Fruit fly (Drosophila melanogaster): ENCODE measurements around the gene nur.
A peak's percentile ranks its signal among the peaks of the same experiment; 100 is the strongest.

Gene nur

dm6 chr2L:13770884-13771283 is 34.9 kb downstream of the nur start (continued):
- peak; percentile 39; the same call in 1 of the 2 replicates for TF ChIP-seq tna (GFP tag; IDR thresholded peaks at IDR 0.05; ENCODE audit: partially characterized antibody)
- peak; percentile 51 for TF ChIP-seq sens (GFP tag)
- TF ChIP-seq Usf (GFP tag; optimal IDR thresholded peaks at IDR 0.05) = no peak
- no peak for TF ChIP-seq h (optimal IDR thresholded peaks at IDR 0.05)
- TF ChIP-seq Scr (GFP tag; IDR thresholded peaks at IDR 0.05; ENCODE audit: partially characterized antibody) = peak; percentile 74
- no peak for TF ChIP-seq Dfd (GFP tag; optimal IDR thresholded peaks at IDR 0.05)
- no peak for TF ChIP-seq CG17802 (tag; optimal IDR thresholded peaks at IDR 0.05)
- TF ChIP-seq amos (GFP tag; IDR thresholded peaks at IDR 0.05; ENCODE audit: partially characterized antibody) = peak; percentile 74
- no peak for TF ChIP-seq B-H1 (GFP tag; IDR thresholded peaks at IDR 0.05)
- no peak for TF ChIP-seq fu2 (GFP tag; optimal IDR thresholded peaks at IDR 0.05)
- no peak for TF ChIP-seq CG18011 (GFP tag; optimal IDR thresholded peaks at IDR 0.05)
- TF ChIP-seq Sry-δ (GFP tag; optimal IDR thresholded peaks at IDR 0.05) = peak; percentile 63
- peak; percentile 18; the same call in 1 of the 3 replicates for TF ChIP-seq zen2 (GFP tag; IDR thresholded peaks at IDR 0.05; ENCODE audit: partially characterized antibody)
- TF ChIP-seq Dbx (GFP tag; IDR thresholded peaks at IDR 0.05) = no peak
- TF ChIP-seq CG10431 (GFP tag; optimal IDR thresholded peaks at IDR 0.05) = no peak
- no peak for TF ChIP-seq CG43689 (GFP tag; IDR thresholded peaks at IDR 0.05)
- TF ChIP-seq Dp (GFP tag; optimal IDR thresholded peaks at IDR 0.05) = peak; percentile 90
- TF ChIP-seq pan (optimal IDR thresholded peaks at IDR 0.05) = no peak
- TF ChIP-seq pan (GFP tag; optimal IDR thresholded peaks at IDR 0.05 in 1 of 2, IDR thresholded peaks at IDR 0.05 in 1 of 2) = no peak
- TF ChIP-seq CG12155 (GFP tag; optimal IDR thresholded peaks at IDR 0.05) = no peak
- TF ChIP-seq CG31388 (GFP tag; optimal IDR thresholded peaks at IDR 0.05) = no peak
- peak; percentile 80 for TF ChIP-seq MESR4 (GFP tag; optimal IDR thresholded peaks at IDR 0.05)
- no peak for TF ChIP-seq her (GFP tag; optimal IDR thresholded peaks at IDR 0.05)
- TF ChIP-seq knrl (GFP tag; IDR thresholded peaks at IDR 0.05; ENCODE audit: partially characterized antibody) = peak; percentile 62
- TF ChIP-seq usp (GFP tag; optimal IDR thresholded peaks at IDR 0.05) = no peak
- no peak for TF ChIP-seq NfI (GFP tag; optimal IDR thresholded peaks at IDR 0.05)
- no peak for TF ChIP-seq sc (optimal IDR thresholded peaks at IDR 0.05)
- no peak for TF ChIP-seq sc (GFP tag; optimal IDR thresholded peaks at IDR 0.05)
- TF ChIP-seq MBD-R2 (GFP tag; IDR thresholded peaks at IDR 0.05) = peak; percentile 88
- TF ChIP-seq CG9727 (GFP tag; optimal IDR thresholded peaks at IDR 0.05) = no peak
- peak; percentile 44; the same call in 1 of the 2 replicates for TF ChIP-seq CG42726 (GFP tag; IDR thresholded peaks at IDR 0.05; ENCODE audit: partially characterized antibody)
- TF ChIP-seq HLH54F (GFP tag; optimal IDR thresholded peaks at IDR 0.05) = no peak
- no peak for TF ChIP-seq CG13296 (GFP tag; optimal IDR thresholded peaks at IDR 0.05)
- TF ChIP-seq hth (optimal IDR thresholded peaks at IDR 0.05) = no peak
- TF ChIP-seq ato (GFP tag; IDR thresholded peaks at IDR 0.05; ENCODE audit: partially characterized antibody) = peak; percentile 40; the same call in 1 of the 2 replicates
- peak; percentile 94 for TF ChIP-seq E2f2 (GFP tag; IDR thresholded peaks at IDR 0.05)
- TF ChIP-seq Ada2b (GFP tag; IDR thresholded peaks at IDR 0.05) = no peak
- no peak for TF ChIP-seq Rx (GFP tag; IDR thresholded peaks at IDR 0.05)
- TF ChIP-seq CG2202 (tag; optimal IDR thresholded peaks at IDR 0.05) = no peak
- no peak for TF ChIP-seq CG3995 (GFP tag; optimal IDR thresholded peaks at IDR 0.05)
- TF ChIP-seq nerfin-2 (GFP tag; IDR thresholded peaks at IDR 0.05; ENCODE audit: partially characterized antibody) = peak; percentile 67
- no peak for TF ChIP-seq ham (GFP tag; IDR thresholded peaks at IDR 0.05)
- peak; percentile 77 for TF ChIP-seq CG6791 (GFP tag; IDR thresholded peaks at IDR 0.05; ENCODE audit: partially characterized antibody)
- no peak for TF ChIP-seq Oli (tag; optimal IDR thresholded peaks at IDR 0.05)
- TF ChIP-seq zf30C (GFP tag; optimal IDR thresholded peaks at IDR 0.05) = no peak
- no peak for TF ChIP-seq NC2β (GFP tag; optimal IDR thresholded peaks at IDR 0.05)
- peak; percentile 34 for TF ChIP-seq trem (tag; optimal IDR thresholded peaks at IDR 0.05)
- TF ChIP-seq Ets97D (GFP tag; optimal IDR thresholded peaks at IDR 0.05) = peak; percentile 10
- no peak for TF ChIP-seq CG7839 (tag; optimal IDR thresholded peaks at IDR 0.05)
- no peak for TF ChIP-seq sima (GFP tag; optimal IDR thresholded peaks at IDR 0.05)
- TF ChIP-seq sna (GFP tag; IDR thresholded peaks at IDR 0.05; ENCODE audit: partially characterized antibody) = peak; percentile 70
- TF ChIP-seq CG34376 (GFP tag; optimal IDR thresholded peaks at IDR 0.05) = no peak
